Worm (Caenorhabditis elegans): ENCODE measurements around the gene scvp-1.

scvp-1 gene

DNA sequence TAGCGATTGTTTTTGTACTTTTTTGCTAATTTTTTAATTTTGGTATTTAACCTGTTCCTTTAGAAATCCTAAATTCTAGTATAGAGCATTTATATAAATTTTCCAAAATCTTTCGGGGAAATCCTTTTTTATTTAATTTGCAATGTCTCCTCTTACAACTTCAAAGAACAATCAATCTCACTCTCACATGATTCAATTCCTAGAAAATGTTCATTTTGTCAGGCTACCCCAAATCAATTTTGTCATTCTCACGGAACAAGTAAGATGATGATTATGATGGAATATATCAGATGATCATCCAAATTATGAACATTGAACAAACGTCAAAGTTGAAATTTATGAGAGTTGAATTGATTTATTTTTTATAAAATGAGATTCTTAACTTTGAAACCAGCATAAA is 6.2 kb upstream of the scvp-1 start (continued):
- 0 out of 2 replicates have a peak, but pooled peaks have one; percentile 23 for TF ChIP-seq lin-38 (GFP tag; IDR thresholded peaks at IDR 0.05)
- TF ChIP-seq F49E8.2 (tag; optimal IDR thresholded peaks at IDR 0.05; ENCODE audit: borderline replicate concordance): no peak
- TF ChIP-seq nhr-42 (GFP tag; IDR thresholded peaks at IDR 0.05): 0 out of 2 replicates have a peak, but pooled peaks have one; percentile 16
- TF ChIP-seq dve-1 (tag; optimal IDR thresholded peaks at IDR 0.05; ENCODE audit: insufficient read depth): peak; percentile 37
- peak; percentile 93 for TF ChIP-seq ztf-7 (tag; optimal IDR thresholded peaks at IDR 0.05)
- peak; percentile 95 for TF ChIP-seq fkh-10 (GFP tag; optimal IDR thresholded peaks at IDR 0.05)
- TF ChIP-seq nhr-76 (tag; optimal IDR thresholded peaks at IDR 0.05): no peak
- TF ChIP-seq lin-39 (tag; optimal IDR thresholded peaks at IDR 0.05): no peak
- TF ChIP-seq ztf-11 (tag; optimal IDR thresholded peaks at IDR 0.05): no peak
- no peak for TF ChIP-seq ZK337.2 (GFP tag; IDR thresholded peaks at IDR 0.05)
- TF ChIP-seq aha-1 (tag): peak; percentile 30
- peak; percentile 23; the same call in 1 of the 2 replicates for TF ChIP-seq ceh-20 (GFP tag; IDR thresholded peaks at IDR 0.05)
- peak; percentile 65 for TF ChIP-seq dmd-6 (GFP tag; IDR thresholded peaks at IDR 0.05)
- TF ChIP-seq unc-62 (GFP tag; optimal IDR thresholded peaks at IDR 0.05 in 1 of 2): peak in 1 of 2 experiments; percentile 66
- TF ChIP-seq unc-62 (tag; optimal IDR thresholded peaks at IDR 0.05): no peak
- no peak for TF ChIP-seq daf-16 (GFP tag; optimal IDR thresholded peaks at IDR 0.05)
- TF ChIP-seq daf-16 (tag; optimal IDR thresholded peaks at IDR 0.05): peak; percentile 22
- no peak for TF ChIP-seq Y48G9A.11 (GFP tag; IDR thresholded peaks at IDR 0.05)

DNA sequence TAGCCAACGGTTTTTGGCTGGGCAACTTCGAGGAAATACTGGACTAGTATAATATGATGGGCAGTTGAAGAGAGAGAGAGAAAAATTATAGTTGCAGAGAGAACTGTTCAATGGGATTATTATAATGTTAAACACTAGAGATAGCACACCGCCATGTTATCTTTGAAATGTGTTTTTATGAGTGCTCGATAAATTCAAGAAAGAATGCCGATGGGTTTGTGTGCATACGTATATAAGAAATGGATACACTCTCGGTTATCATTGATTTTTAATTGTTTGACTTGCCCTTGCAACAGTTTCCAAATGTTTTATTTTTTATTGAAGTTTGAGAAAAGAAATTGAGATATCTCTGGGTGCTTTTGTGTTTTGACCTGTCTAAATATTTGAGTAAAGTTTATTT is 5.6 kb upstream of the scvp-1 start, which contains the start of gene F17C11.12:
F17C11.12 (minus strand) TSS at position 240 of the 400 bp plus-strand sequence.
- peak; percentile 8 for TF ChIP-seq nhr-77 (tag; optimal IDR thresholded peaks at IDR 0.05)
- TF ChIP-seq daf-16 (GFP tag; optimal IDR thresholded peaks at IDR 0.05): no peak
- peak; percentile 52 for TF ChIP-seq daf-16 (tag; optimal IDR thresholded peaks at IDR 0.05)
- TF ChIP-seq duxl-1 (tag; optimal IDR thresholded peaks at IDR 0.05; ENCODE audit: poor library complexity): no peak
- TF ChIP-seq F44E2.7 (GFP tag; IDR thresholded peaks at IDR 0.05): no peak
- no peak for TF ChIP-seq sdz-12 (GFP tag; optimal IDR thresholded peaks at IDR 0.05)
- peak; percentile 84 for TF ChIP-seq nhr-28 (tag; optimal IDR thresholded peaks at IDR 0.05)
- no peak for TF ChIP-seq R02D3.7 (tag; optimal IDR thresholded peaks at IDR 0.05)
- peak; percentile 74 for TF ChIP-seq dve-1 (tag; optimal IDR thresholded peaks at IDR 0.05; ENCODE audit: insufficient read depth)
- TF ChIP-seq gei-8 (GFP tag; optimal IDR thresholded peaks at IDR 0.05): no peak
- TF ChIP-seq F26F4.8 (GFP tag; conservative IDR thresholded peaks at IDR 0.05): no peak
- TF ChIP-seq pha-4 (GFP tag; IDR thresholded peaks at IDR 0.05): no peak
- TF ChIP-seq pha-4 (tag; optimal IDR thresholded peaks at IDR 0.05): no peak
- no peak for TF ChIP-seq daf-8 (GFP tag; IDR thresholded peaks at IDR 0.05)
- no peak for TF ChIP-seq vab-7 (GFP tag; IDR thresholded peaks at IDR 0.05)
- TF ChIP-seq ZK337.2 (GFP tag; IDR thresholded peaks at IDR 0.05): no peak
- TF ChIP-seq mes-2 (tag; optimal IDR thresholded peaks at IDR 0.05; ENCODE audit: poor library complexity, severe bottlenecking): no peak
- no peak for TF ChIP-seq ZK546.5 (tag; optimal IDR thresholded peaks at IDR 0.05)
- TF ChIP-seq pqm-1 (tag; optimal IDR thresholded peaks at IDR 0.05): peak; percentile 89
- no peak for TF ChIP-seq ceh-28 (tag; optimal IDR thresholded peaks at IDR 0.05)
- TF ChIP-seq skn-1 (tag; optimal IDR thresholded peaks at IDR 0.05): no peak
- no peak for TF ChIP-seq spr-3 (GFP tag; optimal IDR thresholded peaks at IDR 0.05)
- TF ChIP-seq zip-2 (tag; optimal IDR thresholded peaks at IDR 0.05): no peak
- TF ChIP-seq saeg-2 (GFP tag; IDR thresholded peaks at IDR 0.05): no peak
- no peak for TF ChIP-seq mep-1 (tag; optimal IDR thresholded peaks at IDR 0.05)
- peak; percentile 42 for TF ChIP-seq hlh-11 (tag; optimal IDR thresholded peaks at IDR 0.05)
- TF ChIP-seq dmd-6 (GFP tag; IDR thresholded peaks at IDR 0.05): peak; percentile 59
- peak; percentile 3 for TF ChIP-seq nhr-10 (tag; optimal IDR thresholded peaks at IDR 0.05)
- TF ChIP-seq nhr-42 (GFP tag; IDR thresholded peaks at IDR 0.05): no peak
- TF ChIP-seq mxl-3 (GFP tag; optimal IDR thresholded peaks at IDR 0.05): no peak
- no peak for TF ChIP-seq dmd-9 (GFP tag; IDR thresholded peaks at IDR 0.05)
- TF ChIP-seq php-3 (GFP tag; IDR thresholded peaks at IDR 0.05): peak; percentile 89
